Fruit fly (Drosophila melanogaster) whole organism, embryonic: ENCODE data around the gene CG42671.
A peak's percentile ranks its signal among the peaks of the same experiment; 100 is the strongest.

Experiments
- Bdp1 ChIP-seq: fragments of 200-800 bp; sonication (Bioruptor generic); optimal IDR thresholded peaks from 3 replicates; lab custom pipeline; 2016; ENCODE audit warnings: missing biosample characterization, missing genetic modification characterization
- CG10209 ChIP-seq: fragments of 200-800 bp; sonication (Bioruptor generic); optimal IDR thresholded peaks from 3 replicates; lab custom pipeline; 2017; ENCODE audit warnings: missing biosample characterization, mild to moderate bottlenecking, missing genetic modification characterization, missing genetic modification reagents
- CG10267 ChIP-seq: fragments of 200-800 bp; sonication (Bioruptor generic); optimal IDR thresholded peaks from 2 replicates; lab custom pipeline; 2018; ENCODE audit warnings: missing biosample characterization, mild to moderate bottlenecking, missing genetic modification characterization, moderate library complexity
- CG11504 ChIP-seq: fragments of 200-800 bp; sonication (Bioruptor generic); optimal IDR thresholded peaks from 3 replicates; lab custom pipeline; 2019; ENCODE audit warnings: missing biosample characterization, mild to moderate bottlenecking, missing genetic modification characterization, moderate library complexity
- CG11696 ChIP-seq: fragments of 200-800 bp; sonication (Bioruptor generic); IDR thresholded peaks from 2 replicates; pipeline ENCODE4 v1.3.6; 2022; ENCODE audit warnings: missing biosample characterization, missing genetic modification characterization
- CG13287 ChIP-seq: fragments of 200-800 bp; sonication (Bioruptor generic); IDR thresholded peaks from 2 replicates; pipeline ENCODE4 v1.3.6; 2022; ENCODE audit warnings: missing biosample characterization, missing genetic modification characterization; ENCODE audit not compliant: partially characterized antibody
- CG13424 ChIP-seq: fragments of 200-800 bp; sonication (Bioruptor generic); optimal IDR thresholded peaks from 2 replicates; lab custom pipeline; 2019; ENCODE audit warnings: missing biosample characterization, mild to moderate bottlenecking, missing genetic modification characterization, moderate library complexity
- CG13624 ChIP-seq: fragments of 200-800 bp; sonication (Bioruptor generic); optimal IDR thresholded peaks from 2 replicates; lab custom pipeline; 2016; ENCODE audit warnings: missing biosample characterization, missing genetic modification characterization
- CG15011 ChIP-seq: fragments of 200-800 bp; sonication (Bioruptor generic); optimal IDR thresholded peaks from 3 replicates; lab custom pipeline; 2018; ENCODE audit warnings: missing biosample characterization, mild to moderate bottlenecking, missing genetic modification characterization
- CG17328 ChIP-seq: fragments of 200-800 bp; sonication (Bioruptor generic); IDR thresholded peaks from 2 replicates; pipeline ENCODE4 v1.3.6; 2022; ENCODE audit warnings: missing biosample characterization, missing genetic modification characterization
- CG3065 ChIP-seq: fragments of 200-800 bp; sonication (Bioruptor generic); optimal IDR thresholded peaks from 2 replicates; lab custom pipeline; 2016; ENCODE audit warnings: missing biosample characterization, missing genetic modification characterization
- CG31441 ChIP-seq: fragments of 200-800 bp; sonication (Bioruptor generic); IDR thresholded peaks from 2 replicates; pipeline ENCODE4 v1.3.6; 2022; ENCODE audit warnings: missing biosample characterization, missing genetic modification characterization
- CG4282 ChIP-seq: fragments of 200-800 bp; sonication (Bioruptor generic); optimal IDR thresholded peaks from 2 replicates; lab custom pipeline; 2016; ENCODE audit warnings: missing biosample characterization, missing genetic modification characterization
- CG4424 ChIP-seq: fragments of 200-800 bp; sonication (Bioruptor generic); optimal IDR thresholded peaks from 3 replicates; lab custom pipeline; 2016; ENCODE audit warnings: missing biosample characterization, missing genetic modification characterization
- CG4707 ChIP-seq: fragments of 200-800 bp; sonication (Bioruptor generic); optimal IDR thresholded peaks from 2 replicates; lab custom pipeline; 2018; ENCODE audit warnings: missing biosample characterization, mild to moderate bottlenecking, missing genetic modification characterization, moderate library complexity
- CG5180 ChIP-seq: fragments of 200-800 bp; sonication (Bioruptor generic); optimal IDR thresholded peaks from 3 replicates; lab custom pipeline; 2017; ENCODE audit warnings: missing biosample characterization, missing genetic modification characterization, mild to moderate bottlenecking, moderate library complexity, missing genetic modification reagents
- CG6683 ChIP-seq: fragments of 200-800 bp; sonication (Bioruptor generic); optimal IDR thresholded peaks from 2 replicates; lab custom pipeline; 2017; ENCODE audit warnings: missing biosample characterization, mild to moderate bottlenecking, missing genetic modification characterization, missing genetic modification reagents
- CG8281 ChIP-seq: fragments of 200-800 bp; sonication (Bioruptor generic); optimal IDR thresholded peaks from 2 replicates; lab custom pipeline; 2018; ENCODE audit warnings: missing biosample characterization, mild to moderate bottlenecking, missing genetic modification characterization, moderate library complexity
- CG9817 ChIP-seq: fragments of 200-800 bp; sonication (Bioruptor generic); optimal IDR thresholded peaks from 2 replicates; lab custom pipeline; 2018; ENCODE audit warnings: missing biosample characterization, mild to moderate bottlenecking, missing genetic modification characterization, moderate library complexity
- Dip3 ChIP-seq: fragments of 200-800 bp; sonication (Bioruptor generic); optimal IDR thresholded peaks from 3 replicates; lab custom pipeline; 2016; ENCODE audit warnings: missing biosample characterization, missing genetic modification characterization
- Doc3 ChIP-seq: fragments of 200-800 bp; sonication (Bioruptor generic); IDR thresholded peaks from 3 replicates; pipeline ENCODE4 v1.3.6; 2022; ENCODE audit warnings: missing biosample characterization, missing genetic modification characterization; ENCODE audit not compliant: partially characterized antibody
- Ets65A ChIP-seq: fragments of 200-800 bp; sonication (Bioruptor generic); peaks from one replicate; lab custom pipeline; 2016; ENCODE audit warnings: missing biosample characterization, missing genetic modification characterization
- Hey ChIP-seq: fragments of 200-800 bp; sonication (Bioruptor generic); optimal IDR thresholded peaks from 3 replicates; lab custom pipeline; 2018; ENCODE audit warnings: missing biosample characterization, mild to moderate bottlenecking, missing genetic modification characterization
- Lpt ChIP-seq: fragments of >200 bp; optimal IDR thresholded peaks from 2 replicates; lab custom pipeline; 2018; ENCODE audit warnings: missing biosample characterization, missing genetic modification characterization
- Med ChIP-seq: fragments of 200-800 bp; sonication (Bioruptor generic); peaks from one replicate; lab custom pipeline; 2016; ENCODE audit warnings: missing biosample characterization, missing genetic modification characterization, mild to moderate bottlenecking, inconsistent platforms, moderate library complexity
- NK7.1 ChIP-seq: fragments of 200-800 bp; sonication (Bioruptor generic); optimal IDR thresholded peaks from 3 replicates; lab custom pipeline; 2016; ENCODE audit warnings: missing biosample characterization, missing genetic modification characterization
- Scr ChIP-seq: fragments of 200-800 bp; sonication (Bioruptor generic); IDR thresholded peaks from 2 replicates; pipeline ENCODE4 v1.3.6; 2022; ENCODE audit warnings: missing biosample characterization, missing genetic modification characterization; ENCODE audit not compliant: partially characterized antibody
- Usf ChIP-seq: fragments of 200-800 bp; sonication (Bioruptor generic); optimal IDR thresholded peaks from 2 replicates; lab custom pipeline; 2017; ENCODE audit warnings: missing genotype, missing biosample characterization, missing genetic modification characterization
- Xrp1 ChIP-seq: fragments of 200-800 bp; sonication (Bioruptor generic); IDR thresholded peaks from 2 replicates; pipeline ENCODE4 v1.3.6; 2022; ENCODE audit warnings: missing biosample characterization, missing genetic modification characterization
- aop ChIP-seq: fragments of 200-800 bp; sonication (Bioruptor generic); IDR thresholded peaks from 2 replicates; pipeline ENCODE4 v1.3.6; 2022; ENCODE audit warnings: missing biosample characterization, missing genetic modification characterization
- ap ChIP-seq: fragments of 200-800 bp; sonication (Bioruptor generic); IDR thresholded peaks from 2 replicates; pipeline ENCODE4 v1.3.6; 2022; ENCODE audit warnings: missing biosample characterization, missing genetic modification characterization
- exex ChIP-seq: fragments of 200-800 bp; sonication (Bioruptor generic); optimal IDR thresholded peaks from 4 replicates; lab custom pipeline; 2018; ENCODE audit warnings: missing biosample characterization, mild to moderate bottlenecking, missing genetic modification characterization, moderate library complexity
- gem ChIP-seq: fragments of 200-800 bp; sonication (Bioruptor generic); optimal IDR thresholded peaks from 2 replicates; lab custom pipeline; 2019; ENCODE audit warnings: missing biosample characterization, mild to moderate bottlenecking, missing genetic modification characterization, moderate library complexity
- gsb ChIP-seq: fragments of 200-800 bp; sonication (Bioruptor generic); IDR thresholded peaks from 2 replicates; pipeline ENCODE4 v1.3.6; 2022; ENCODE audit warnings: missing biosample characterization, missing genetic modification characterization
- gsb-n ChIP-seq: fragments of 200-800 bp; sonication (Bioruptor generic); optimal IDR thresholded peaks from 3 replicates; lab custom pipeline; 2018; ENCODE audit warnings: missing biosample characterization, mild to moderate bottlenecking, missing genetic modification characterization
- hth ChIP-seq: fragments of >200 bp; optimal IDR thresholded peaks from 2 replicates; lab custom pipeline; 2017; ENCODE audit warnings: inconsistent platforms
- insv ChIP-seq, 2 experiments: fragments of 200-800 bp; sonication (Bioruptor generic); optimal IDR thresholded peaks; 3 replicates each; lab custom pipeline; 2016 to 2018; ENCODE audit warnings: missing biosample characterization in 2 of 2, missing genetic modification characterization in 2 of 2
- lilli ChIP-seq: fragments of 200-800 bp; sonication (Bioruptor generic); optimal IDR thresholded peaks from 3 replicates; lab custom pipeline; 2016; ENCODE audit warnings: missing biosample characterization, missing genetic modification characterization
- pho ChIP-seq: fragments of 200-800 bp; sonication (Bioruptor generic); optimal IDR thresholded peaks from 2 replicates; lab custom pipeline; 2016; ENCODE audit warnings: missing biosample characterization, missing genetic modification characterization
- sens ChIP-seq: fragments of 200-800 bp; sonication (Bioruptor generic); peaks from one replicate; lab custom pipeline; 2016; ENCODE audit warnings: missing biosample characterization, missing genetic modification characterization
- sens-2 ChIP-seq: fragments of 200-800 bp; sonication (Bioruptor generic); IDR thresholded peaks from 2 replicates; pipeline ENCODE4 v1.3.6; 2022; ENCODE audit warnings: missing biosample characterization, missing genetic modification characterization
- sna ChIP-seq: fragments of 200-800 bp; sonication (Bioruptor generic); IDR thresholded peaks from 2 replicates; pipeline ENCODE4 v1.3.6; 2022; ENCODE audit warnings: missing biosample characterization, missing genetic modification characterization; ENCODE audit not compliant: partially characterized antibody
- sr ChIP-seq: fragments of 200-800 bp; sonication (Bioruptor generic); IDR thresholded peaks from 3 replicates; pipeline ENCODE4 v1.3.6; 2022; ENCODE audit warnings: missing biosample characterization, missing genetic modification characterization
- tgo ChIP-seq: fragments of 200-800 bp; sonication (Bioruptor generic); IDR thresholded peaks from 3 replicates; pipeline ENCODE4 v1.3.6; 2022; ENCODE audit warnings: missing biosample characterization, missing genetic modification characterization
- usp ChIP-seq: fragments of >200 bp; optimal IDR thresholded peaks from 2 replicates; lab custom pipeline; 2017; ENCODE audit warnings: missing biosample characterization, missing genetic modification characterization
- wek ChIP-seq: fragments of 200-800 bp; sonication (Bioruptor generic); optimal IDR thresholded peaks from 3 replicates; lab custom pipeline; 2018; ENCODE audit warnings: missing biosample characterization, mild to moderate bottlenecking, missing genetic modification characterization, moderate library complexity
- zen ChIP-seq: fragments of 200-800 bp; sonication (Bioruptor generic); optimal IDR thresholded peaks from 3 replicates; lab custom pipeline; 2018; ENCODE audit warnings: missing biosample characterization, mild to moderate bottlenecking, missing genetic modification characterization, moderate library complexity

Gene CG42671

dm6 chr3L:11215244-11216121 is 1.2 kb downstream of the CG42671 start (continued):
- TF ChIP-seq usp, result no peak
- peak; percentile 89 for TF ChIP-seq CG10209 (GFP tag; lab: Kevin White, UChicago)
- TF ChIP-seq CG6683 (GFP tag; lab: Kevin White, UChicago), result peak; percentile 52
- peak; percentile 87 for TF ChIP-seq CG13624
- TF ChIP-seq NK7.1 (GFP tag; lab: Kevin White, UChicago), result peak; percentile 80
- TF ChIP-seq tgo (GFP tag; lab: Robert Waterston, UW), result peak; percentile 94
- TF ChIP-seq CG5180 (GFP tag; lab: Kevin White, UChicago), result peak; percentile 74
- no peak for TF ChIP-seq aop (GFP tag; lab: Robert Waterston, UW)
- peak; percentile 77 for TF ChIP-seq CG13424 (tag; lab: Kevin White, UChicago)
- TF ChIP-seq wek, result peak; percentile 63
- peak; percentile 82 for TF ChIP-seq CG4424 (GFP tag; lab: Kevin White, UChicago)
- peak; percentile 93 for TF ChIP-seq pho
- TF ChIP-seq CG11504 (tag; lab: Kevin White, UChicago), result peak; percentile 86
- TF ChIP-seq CG15011 (GFP tag; lab: Kevin White, UChicago), result peak; percentile 78
- TF ChIP-seq sr (GFP tag; lab: Robert Waterston, UW), result peak; percentile 88

dm6 chr3L:11216219-11216618 is 1.9 kb downstream of the CG42671 start:
- TF ChIP-seq gem (tag; lab: Kevin White, UChicago) (peak; percentile 17), Bdp1 (GFP tag; lab: Kevin White, UChicago) (no peak), CG11696 (GFP tag; lab: Robert Waterston, UW) (peak; percentile 67), sens (peak; percentile 51), Dip3 (GFP tag; lab: Kevin White, UChicago) (no peak)

- no peak for TF ChIP-seq gsb (GFP tag; lab: Robert Waterston, UW)
- no peak for TF ChIP-seq sens-2 (GFP tag; lab: Robert Waterston, UW)
- TF ChIP-seq sens, result peak; percentile 75
- no peak for TF ChIP-seq CG4282 (GFP tag; lab: Kevin White, UChicago)
- TF ChIP-seq Usf (GFP tag; lab: Kevin White, UChicago), result no peak
- TF ChIP-seq Hey (tag; lab: Kevin White, UChicago), result no peak
- no peak for TF ChIP-seq ap (GFP tag; lab: Robert Waterston, UW)
- TF ChIP-seq lilli (GFP tag; lab: Kevin White, UChicago), result no peak
- no peak for TF ChIP-seq CG3065 (GFP tag; lab: Kevin White, UChicago)
- no peak for TF ChIP-seq Bdp1 (GFP tag; lab: Kevin White, UChicago)
- TF ChIP-seq CG10267, result no peak
- TF ChIP-seq CG13287 (GFP tag; lab: Robert Waterston, UW), result no peak
- peak; percentile 65 for TF ChIP-seq Med (GFP tag; lab: Kevin White, UChicago)
- no peak for TF ChIP-seq zen (tag; lab: Kevin White, UChicago)
- no peak for TF ChIP-seq sna (GFP tag; lab: Robert Waterston, UW)
- TF ChIP-seq hth (lab: Kevin White, UChicago), result no peak
- no peak for TF ChIP-seq Doc3 (GFP tag; lab: Robert Waterston, UW)
- TF ChIP-seq Lpt (GFP tag; lab: Kevin White, UChicago), result no peak
- TF ChIP-seq CG8281, result no peak
- no peak for TF ChIP-seq CG31441 (GFP tag; lab: Robert Waterston, UW)
- no peak for TF ChIP-seq gsb-n (tag; lab: Kevin White, UChicago)
- no peak for TF ChIP-seq Scr (GFP tag; lab: Robert Waterston, UW)
- no peak for TF ChIP-seq CG9817 (tag; lab: Kevin White, UChicago)
- TF ChIP-seq CG17328 (GFP tag; lab: Robert Waterston, UW), result no peak
- TF ChIP-seq insv (GFP tag; optimal IDR thresholded peaks at IDR 0.05; lab: Kevin White, UChicago), result no peak
- TF ChIP-seq Ets65A, result peak; percentile 45
- peak; percentile 41 for TF ChIP-seq CG4707 (GFP tag; lab: Kevin White, UChicago)
- TF ChIP-seq exex (tag; lab: Kevin White, UChicago), result no peak
- no peak for TF ChIP-seq Xrp1 (GFP tag; lab: Robert Waterston, UW)
Observed at dm6 chr3L:11217893-11218292, 3.6 kb downstream of the CG42671 start.
